Worm (Caenorhabditis elegans) whole organism, late embryonic: ENCODE measurements around the gene nhr-216.
A peak's percentile ranks its signal among the peaks of the same experiment; 100 is the strongest.

Experiments used
- C08G9.2 ChIP-seq: sonication (generic microtip); optimal IDR thresholded peaks from 2 replicates; lab custom pipeline; 2016; ENCODE audit warnings: mild to moderate bottlenecking, missing genetic modification characterization, moderate library complexity, missing compliant biosample characterization
- C38D4.7 ChIP-seq: fragments of 200-800 bp; sonication (Bioruptor generic); optimal IDR thresholded peaks from 2 replicates; lab custom pipeline; 2018; ENCODE audit warnings: mild to moderate bottlenecking, missing genetic modification characterization, moderate library complexity, missing compliant biosample characterization
- F13H6.1 ChIP-seq: sonication (generic microtip); optimal IDR thresholded peaks from 2 replicates; lab custom pipeline; 2016; ENCODE audit warnings: missing genetic modification characterization, missing compliant biosample characterization
- K02D7.2 ChIP-seq: sonication (generic microtip); optimal IDR thresholded peaks from 2 replicates; lab custom pipeline; 2017; ENCODE audit warnings: mild to moderate bottlenecking, missing genetic modification characterization, missing compliant biosample characterization
- ceh-18 ChIP-seq: sonication (generic microtip); optimal IDR thresholded peaks from 2 replicates; lab custom pipeline; 2016; ENCODE audit warnings: missing genetic modification characterization, missing compliant biosample characterization
- ceh-19 ChIP-seq: fragments of 200-800 bp; sonication (Bioruptor generic); optimal IDR thresholded peaks from 2 replicates; lab custom pipeline; 2018; ENCODE audit warnings: mild to moderate bottlenecking, missing genetic modification characterization, missing compliant biosample characterization
- ceh-2 ChIP-seq: sonication (generic microtip); optimal IDR thresholded peaks from 2 replicates; lab custom pipeline; 2016; ENCODE audit warnings: missing genotype, missing genetic modification characterization, missing compliant biosample characterization
- ceh-24 ChIP-seq: sonication (generic microtip); optimal IDR thresholded peaks from 2 replicates; lab custom pipeline; 2016; ENCODE audit warnings: mild to moderate bottlenecking, missing genetic modification characterization, missing compliant biosample characterization
- ceh-30 ChIP-seq: fragments of 150-350 bp; optimal IDR thresholded peaks from 2 replicates; lab custom pipeline; 2014; ENCODE audit warnings: missing biosample characterization, missing genetic modification characterization
- ceh-31 ChIP-seq: sonication (generic microtip); optimal IDR thresholded peaks from 2 replicates; lab custom pipeline; 2016; ENCODE audit warnings: missing genetic modification characterization, missing compliant biosample characterization
- ceh-34 ChIP-seq: sonication (generic microtip); optimal IDR thresholded peaks from 2 replicates; lab custom pipeline; 2016; ENCODE audit warnings: mild to moderate bottlenecking, missing genetic modification characterization, missing compliant biosample characterization
- ceh-48 ChIP-seq: sonication (generic microtip); optimal IDR thresholded peaks from 2 replicates; lab custom pipeline; 2016; ENCODE audit warnings: missing genetic modification characterization, inconsistent platforms, missing compliant biosample characterization
- ceh-6 ChIP-seq: fragments of 200-800 bp; sonication (Bioruptor generic); optimal IDR thresholded peaks from 2 replicates; lab custom pipeline; 2018; ENCODE audit warnings: mild to moderate bottlenecking, missing genetic modification characterization, missing compliant biosample characterization
- dmd-4 ChIP-seq: sonication (generic microtip); optimal IDR thresholded peaks from 2 replicates; lab custom pipeline; 2016; ENCODE audit warnings: borderline replicate concordance, missing genetic modification characterization, missing compliant biosample characterization
- dve-1 ChIP-seq: sonication (generic microtip); optimal IDR thresholded peaks from 2 replicates; lab custom pipeline; 2017; ENCODE audit warnings: antibody characterized with exemption, mild to moderate bottlenecking, missing genetic modification characterization, missing compliant biosample characterization
- elt-4 ChIP-seq: sonication (generic microtip); optimal IDR thresholded peaks from 2 replicates; lab custom pipeline; 2016; ENCODE audit warnings: missing genetic modification characterization, missing compliant biosample characterization
- ets-4 ChIP-seq: sonication (generic microtip); optimal IDR thresholded peaks from 2 replicates; lab custom pipeline; 2016; ENCODE audit warnings: missing genetic modification characterization, missing compliant biosample characterization
- eyg-1 ChIP-seq: sonication (generic microtip); optimal IDR thresholded peaks from 2 replicates; lab custom pipeline; 2016; ENCODE audit warnings: missing genotype, missing genetic modification characterization, missing compliant biosample characterization
- fkh-10 ChIP-seq: fragments of 150-350 bp; optimal IDR thresholded peaks from 2 replicates; lab custom pipeline; 2014; ENCODE audit warnings: missing biosample characterization, missing genetic modification reagents, missing genetic modification characterization
- fkh-6 ChIP-seq: sonication (generic microtip); optimal IDR thresholded peaks from 2 replicates; lab custom pipeline; 2016; ENCODE audit warnings: missing genetic modification characterization, missing compliant biosample characterization
- gmeb-2 ChIP-seq: sonication (generic microtip); optimal IDR thresholded peaks from 2 replicates; lab custom pipeline; 2016; ENCODE audit warnings: missing genetic modification characterization, inconsistent platforms, missing compliant biosample characterization
- hlh-13 ChIP-seq: fragments of 200-800 bp; sonication (Bioruptor generic); optimal IDR thresholded peaks from 2 replicates; lab custom pipeline; 2018; ENCODE audit warnings: mild to moderate bottlenecking, missing genetic modification characterization, missing compliant biosample characterization
- hlh-15 ChIP-seq: sonication (generic microtip); optimal IDR thresholded peaks from 2 replicates; lab custom pipeline; 2016; ENCODE audit warnings: missing genetic modification characterization, missing compliant biosample characterization
- hlh-6 ChIP-seq: sonication (generic microtip); optimal IDR thresholded peaks from 2 replicates; lab custom pipeline; 2016; ENCODE audit warnings: missing genotype, missing genetic modification characterization, missing compliant biosample characterization
- hlh-8 ChIP-seq: sonication (generic microtip); optimal IDR thresholded peaks from 2 replicates; lab custom pipeline; 2016; ENCODE audit warnings: missing genotype, missing genetic modification characterization, missing compliant biosample characterization
- nfya-1 ChIP-seq: sonication (generic microtip); optimal IDR thresholded peaks from 2 replicates; lab custom pipeline; 2017; ENCODE audit warnings: missing genetic modification characterization, mild to moderate bottlenecking, missing compliant biosample characterization, antibody characterized with exemption, moderate library complexity
- nhr-232 ChIP-seq: sonication (generic microtip); optimal IDR thresholded peaks from 2 replicates; lab custom pipeline; 2016; ENCODE audit warnings: missing genetic modification characterization, missing compliant biosample characterization
- odd-2 ChIP-seq: sonication (generic microtip); optimal IDR thresholded peaks from 2 replicates; lab custom pipeline; 2017; ENCODE audit warnings: antibody characterized with exemption, mild to moderate bottlenecking, missing genetic modification characterization, missing compliant biosample characterization
- pha-4 ChIP-seq: fragments of 150-350 bp; optimal IDR thresholded peaks from 2 replicates; lab custom pipeline; 2018; ENCODE audit warnings: missing biosample characterization, missing genetic modification reagents, missing genetic modification characterization
- pros-1 ChIP-seq: fragments of 150-350 bp; optimal IDR thresholded peaks from 2 replicates; lab custom pipeline; 2014; ENCODE audit warnings: missing biosample characterization, missing genetic modification reagents, missing genetic modification characterization
- rnt-1 ChIP-seq: sonication (generic microtip); optimal IDR thresholded peaks from 2 replicates; lab custom pipeline; 2016; ENCODE audit warnings: missing genetic modification characterization, missing compliant biosample characterization
- sox-4 ChIP-seq: sonication (generic microtip); optimal IDR thresholded peaks from 2 replicates; lab custom pipeline; 2017; ENCODE audit warnings: mild to moderate bottlenecking, missing genetic modification characterization, inconsistent platforms, missing compliant biosample characterization
- syd-9 ChIP-seq: sonication (generic microtip); optimal IDR thresholded peaks from 2 replicates; lab custom pipeline; 2016; ENCODE audit warnings: mild to moderate bottlenecking, missing genetic modification characterization, moderate library complexity, missing compliant biosample characterization
- unc-55 ChIP-seq: sonication (generic microtip); optimal IDR thresholded peaks from 2 replicates; lab custom pipeline; 2017; ENCODE audit warnings: missing biosample characterization, missing genetic modification reagents, missing genetic modification characterization
- unc-86 ChIP-seq: sonication (generic microtip); optimal IDR thresholded peaks from 2 replicates; lab custom pipeline; 2016; ENCODE audit warnings: missing genetic modification characterization, missing compliant biosample characterization

nhr-216 gene

DNA sequence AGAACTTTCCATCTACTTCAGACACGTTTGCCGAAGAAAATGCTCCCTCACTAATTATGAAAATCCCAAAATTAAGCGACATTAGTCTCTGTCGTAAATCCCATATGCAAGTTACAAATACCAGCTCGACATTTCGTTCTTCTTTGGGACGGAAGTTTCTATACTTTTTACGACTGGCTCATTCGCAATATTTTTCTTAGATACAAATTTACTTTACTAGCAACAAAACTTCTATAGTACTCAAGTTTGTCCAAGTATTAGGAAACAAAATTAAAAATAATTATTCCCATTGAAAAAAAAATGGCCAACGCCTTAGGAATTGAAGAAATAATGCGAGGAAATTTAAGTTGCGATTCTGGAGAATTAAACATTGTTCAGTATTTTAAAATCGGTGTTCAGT, 27.7 kb downstream of the nhr-216 start, which contains the start of gene srg-26:
Gene srg-26, plus strand, starts transcription at position 301 of the 400 bp plus-strand sequence.
- TF ChIP-seq ceh-48 = no peak
- TF ChIP-seq dmd-4 (tag; lab: Kevin White, UChicago) = no peak
- TF ChIP-seq unc-86 (tag; lab: Kevin White, UChicago) = no peak
- TF ChIP-seq ceh-2 (tag; lab: Kevin White, UChicago) = no peak
- TF ChIP-seq ceh-31 (tag; lab: Kevin White, UChicago) = no peak
- TF ChIP-seq nfya-1 (tag; lab: Kevin White, UChicago) = no peak

DNA sequence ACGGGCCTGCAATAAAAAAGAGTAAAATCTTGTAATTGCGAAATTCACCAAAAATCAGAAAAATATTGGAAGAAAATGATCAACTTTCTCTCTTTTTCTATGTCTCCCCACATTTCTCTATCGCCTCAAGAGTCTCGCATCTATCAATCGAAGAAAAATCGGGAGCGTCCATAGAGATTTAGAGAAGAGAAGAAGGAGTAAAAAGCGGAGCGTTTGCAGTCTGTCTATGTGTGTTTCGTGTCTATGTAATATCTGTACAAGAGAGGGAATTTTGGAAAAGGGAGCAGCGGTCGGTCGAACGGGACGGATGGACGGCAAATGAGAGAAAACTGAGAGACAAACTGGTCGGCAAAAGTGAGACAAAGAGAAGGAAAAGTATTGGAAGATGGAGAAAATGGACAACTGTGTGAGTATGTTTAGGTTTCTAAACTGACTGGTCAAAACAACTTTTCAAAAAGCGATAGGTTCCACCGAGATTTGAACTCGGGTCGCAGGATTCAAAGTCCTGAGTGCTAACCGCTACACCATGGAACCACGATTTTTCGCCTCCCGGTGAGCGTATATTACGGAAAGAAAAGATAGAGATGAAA, 28.9 kb downstream of the nhr-216 start:
- TF ChIP-seq ceh-18 (tag; lab: Kevin White, UChicago) (peak; percentile 22), pha-4 (no peak), rnt-1 (tag; lab: Kevin White, UChicago) (peak; percentile 20), ceh-31 (tag; lab: Kevin White, UChicago) (peak; percentile 1), sox-4 (tag; lab: Kevin White, UChicago) (peak; percentile 24), C38D4.7 (no peak), ceh-19 (peak; percentile 7), dve-1 (tag; lab: Kevin White, UChicago) (peak; percentile 5)
- TF ChIP-seq, all 69 proteins: peak for 6

- TF ChIP-seq nfya-1 (tag; lab: Kevin White, UChicago) (no peak), hlh-13 (GFP tag; lab: Kevin White, UChicago) (no peak), ceh-6 (GFP tag; lab: Kevin White, UChicago) (no peak), ceh-18 (tag; lab: Kevin White, UChicago) (no peak), ets-4 (no peak), hlh-15 (tag; lab: Kevin White, UChicago) (no peak)
These were observed 30.4 kb downstream of the nhr-216 start, which contains the start of gene C10G8.8 for ce11 chrV:5328314-5328713. TSS of gene C10G8.8 (minus strand) at chrV:5328414.

ce11 chrV:5324566-5324965, 34.1 kb downstream of the nhr-216 start, which contains the start of gene ceh-33:
TSS of gene ceh-33 (minus strand) at chrV:5324666.
- no peak for TF ChIP-seq eyg-1 (tag; lab: Kevin White, UChicago)

- TF ChIP-seq odd-2 (tag; lab: Kevin White, UChicago) (no peak), hlh-8 (tag; lab: Kevin White, UChicago) (no peak), eyg-1 (tag; lab: Kevin White, UChicago) (no peak), ceh-30 (tag; lab: Kevin White, UChicago) (no peak), ceh-19 (peak; percentile 48)
These were observed 35.9 kb downstream of the nhr-216 start for ce11 chrV:5322815-5323214.

- TF ChIP-seq F13H6.1 (no peak), hlh-6 (peak; percentile 24)
These were observed 39.2 kb downstream of the nhr-216 start, which contains the start of gene ceh-34 for ce11 chrV:5319477-5319876. TSS of gene ceh-34 (minus strand) at chrV:5319577.

DNA sequence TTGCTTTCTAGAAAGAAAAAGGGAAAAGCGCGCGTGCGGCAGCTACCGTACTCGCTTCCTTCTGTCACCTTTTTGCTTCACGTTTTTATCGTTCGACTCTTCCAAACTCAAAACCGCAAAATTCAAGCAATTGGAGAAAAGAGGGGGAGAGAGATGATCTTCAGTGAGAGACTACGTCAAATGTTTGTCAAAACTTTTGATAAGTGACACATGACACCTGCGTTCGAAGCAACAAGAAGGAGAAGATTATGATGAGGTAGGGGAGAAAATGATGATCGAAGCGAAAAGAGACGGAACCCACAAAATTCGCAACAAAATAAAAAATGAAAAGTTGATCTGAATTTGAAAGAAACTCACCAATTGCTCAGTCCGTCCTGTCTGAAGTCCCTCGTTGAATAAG, 40.3 kb downstream of the nhr-216 start:
- TF ChIP-seq unc-55 (GFP tag; lab: Kevin White, UChicago) = peak; percentile 68
- no peak for TF ChIP-seq C08G9.2

DNA sequence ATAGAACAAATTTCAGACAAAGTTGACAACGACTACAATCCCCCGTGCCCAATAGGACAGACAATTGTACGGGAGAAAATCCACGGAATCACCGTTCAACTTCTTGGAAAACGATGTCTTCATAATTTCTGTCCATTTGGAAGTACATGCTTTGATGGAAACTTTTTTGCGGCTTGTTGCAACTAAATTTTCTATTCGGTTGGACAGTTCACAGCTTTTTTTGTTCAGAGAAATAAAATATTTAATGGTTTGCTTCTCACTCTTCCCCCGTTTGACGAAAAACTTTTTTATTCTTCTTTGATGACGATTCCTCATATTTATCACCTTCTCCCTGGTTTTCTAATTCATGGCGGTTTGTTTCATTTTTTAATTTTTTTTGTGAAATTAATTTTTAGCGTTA, 44.6 kb downstream of the nhr-216 start, which contains the start of gene C10G8.2:
Gene C10G8.2, plus strand, starts transcription at position 301 of the 400 bp plus-strand sequence.
- TF ChIP-seq ceh-24 (tag; lab: Kevin White, UChicago) = no peak
- TF ChIP-seq F13H6.1 = no peak
- TF ChIP-seq K02D7.2 (tag; lab: Kevin White, UChicago) = no peak
- TF ChIP-seq pros-1 (tag; lab: Kevin White, UChicago) = no peak
- no peak for TF ChIP-seq gmeb-2 (tag; lab: Kevin White, UChicago)
- TF ChIP-seq fkh-10 = no peak
- no peak for TF ChIP-seq ceh-34 (tag; lab: Kevin White, UChicago)
- no peak for TF ChIP-seq elt-4
- no peak for TF ChIP-seq fkh-6 (tag; lab: Kevin White, UChicago)
- no peak for TF ChIP-seq syd-9
- no peak for TF ChIP-seq hlh-6
- TF ChIP-seq nhr-232 (tag; lab: Kevin White, UChicago) = no peak
- TF ChIP-seq, all 69 proteins: peak for 0
